Worm (Caenorhabditis elegans) whole organism, L4 larva: Measurements from ENCODE around the gene T28A11.4.

Source experiments
- D1046.2 ChIP-seq: fragments of 200-800 bp; sonication (Bioruptor generic); IDR thresholded peaks from 2 replicates; pipeline ENCODE4 v1.3.6; 2022; ENCODE audit warnings: missing genetic modification characterization, missing compliant biosample characterization
- F44E2.7 ChIP-seq: fragments of 200-800 bp; sonication (Bioruptor generic); IDR thresholded peaks from 2 replicates; pipeline ENCODE4 v2.1.2; 2022; ENCODE audit warnings: missing genetic modification characterization, missing compliant biosample characterization
- R02D3.7 ChIP-seq: fragments of 150-350 bp; sonication (generic microtip); optimal IDR thresholded peaks from 3 replicates; lab custom pipeline; 2014; ENCODE audit warnings: missing biosample characterization, missing genetic modification characterization
- T26A8.4 ChIP-seq: fragments of 200-800 bp; sonication (Bioruptor generic); IDR thresholded peaks from 2 replicates; pipeline ENCODE4 v1.3.6; 2022; ENCODE audit warnings: missing genetic modification characterization, missing compliant biosample characterization
- Y105C5A.15 ChIP-seq: fragments of 200-800 bp; sonication (Bioruptor generic); IDR thresholded peaks from 2 replicates; pipeline ENCODE4 v1.3.6; 2022; ENCODE audit warnings: missing genetic modification characterization, missing compliant biosample characterization
- Y5F2A.4 ChIP-seq: fragments of 200-800 bp; sonication (Bioruptor generic); optimal IDR thresholded peaks from 2 replicates; lab custom pipeline; 2018; ENCODE audit warnings: mild to moderate bottlenecking, missing genetic modification characterization, missing compliant biosample characterization
- Y75B8A.6 ChIP-seq: fragments of 200-800 bp; sonication (Bioruptor generic); IDR thresholded peaks from 2 replicates; pipeline ENCODE4 v1.3.6; 2022; ENCODE audit warnings: missing genetic modification reagents, missing genetic modification characterization, missing compliant biosample characterization
- ZK546.5 ChIP-seq, 2 experiments: sonication (generic microtip); optimal IDR thresholded peaks; 2 replicates each; lab custom pipeline; 2017; ENCODE audit warnings: missing biosample characterization in 2 of 2, missing genetic modification characterization in 2 of 2
- aha-1 ChIP-seq: fragments of 150-350 bp; peaks from one replicate; lab custom pipeline; 2014; ENCODE audit warnings: missing biosample characterization, missing genetic modification characterization
- aly-2 ChIP-seq: sonication (generic microtip); optimal IDR thresholded peaks from 2 replicates; lab custom pipeline; 2018; ENCODE audit warnings: missing biosample characterization, missing genetic modification characterization
- ceh-28 ChIP-seq: fragments of 150-350 bp; optimal IDR thresholded peaks from 2 replicates; lab custom pipeline; 2014; ENCODE audit warnings: missing biosample characterization, missing genetic modification reagents, missing genetic modification characterization
- ceh-82 ChIP-seq: sonication (generic microtip); optimal IDR thresholded peaks from 2 replicates; lab custom pipeline; 2017; ENCODE audit warnings: missing biosample characterization, missing genetic modification characterization
- ces-1 ChIP-seq: fragments of 150-350 bp; sonication (generic microtip); optimal IDR thresholded peaks from 4 replicates; lab custom pipeline; 2014; ENCODE audit warnings: missing biosample characterization, missing genetic modification reagents, missing genetic modification characterization
- daf-16 ChIP-seq, 3 experiments: sonication (generic microtip); optimal IDR thresholded peaks; 2 replicates each; lab custom pipeline; 2016 to 2017; ENCODE audit warnings: missing genetic modification characterization in 3 of 3, missing genetic modification reagents in 3 of 3, mild to moderate bottlenecking in 2 of 3, missing compliant biosample characterization in 2 of 3, missing biosample characterization in 1 of 3, moderate library complexity in 1 of 3
- daf-19 ChIP-seq: fragments of 200-800 bp; sonication (Bioruptor generic); conservative IDR thresholded peaks from 2 replicates; pipeline ENCODE4 v1.3.6; 2022; ENCODE audit warnings: missing genetic modification characterization, missing compliant biosample characterization
- daf-8 ChIP-seq: fragments of 200-800 bp; sonication (Bioruptor generic); IDR thresholded peaks from 2 replicates; pipeline ENCODE4 v1.3.6; 2022; ENCODE audit warnings: missing genetic modification characterization, missing compliant biosample characterization
- dmd-8 ChIP-seq: fragments of 200-800 bp; sonication (Bioruptor generic); IDR thresholded peaks from 2 replicates; pipeline ENCODE4 v1.3.6; 2022; ENCODE audit warnings: missing genetic modification characterization, missing compliant biosample characterization
- dpl-1 ChIP-seq: fragments of 150-350 bp; optimal IDR thresholded peaks from 2 replicates; lab custom pipeline; 2014; ENCODE audit warnings: missing biosample characterization, missing genetic modification reagents, missing genetic modification characterization
- dve-1 ChIP-seq: sonication (generic microtip); optimal IDR thresholded peaks from 2 replicates; lab custom pipeline; 2017; ENCODE audit warnings: antibody characterized with exemption, mild to moderate bottlenecking, missing genetic modification characterization, missing compliant biosample characterization; ENCODE audit not compliant: insufficient read depth
- egl-43 ChIP-seq: fragments of 200-800 bp; sonication (Bioruptor generic); IDR thresholded peaks from 2 replicates; pipeline ENCODE4 v1.3.6; 2022; ENCODE audit warnings: missing genetic modification reagents, missing genetic modification characterization, missing compliant biosample characterization
- fos-1 ChIP-seq: fragments of 150-350 bp; optimal IDR thresholded peaks from 2 replicates; lab custom pipeline; 2014; ENCODE audit warnings: missing biosample characterization, missing genetic modification characterization
- hlh-11 ChIP-seq: fragments of 200-800 bp; sonication (Bioruptor generic); optimal IDR thresholded peaks from 2 replicates; lab custom pipeline; 2018; ENCODE audit warnings: mild to moderate bottlenecking, missing genetic modification characterization, missing compliant biosample characterization
- hlh-30 ChIP-seq: sonication (generic microtip); optimal IDR thresholded peaks from 2 replicates; lab custom pipeline; 2017; ENCODE audit warnings: antibody characterized with exemption, mild to moderate bottlenecking, missing genetic modification characterization, missing compliant biosample characterization; ENCODE audit not compliant: insufficient read depth
- lin-1 ChIP-seq: fragments of 200-800 bp; sonication (Bioruptor generic); IDR thresholded peaks from 2 replicates; pipeline ENCODE4 v1.3.6; 2022; ENCODE audit warnings: missing genetic modification reagents, missing genetic modification characterization, missing compliant biosample characterization
- lir-3 ChIP-seq: sonication (generic microtip); optimal IDR thresholded peaks from 2 replicates; lab custom pipeline; 2016; ENCODE audit warnings: mild to moderate bottlenecking, missing genetic modification characterization, missing compliant biosample characterization
- madf-9 ChIP-seq: fragments of 200-800 bp; sonication (Bioruptor generic); conservative IDR thresholded peaks from 2 replicates; pipeline ENCODE4 v1.3.6; 2022; ENCODE audit warnings: missing genetic modification reagents, missing genetic modification characterization, missing compliant biosample characterization
- mdl-1 ChIP-seq, 2 experiments: fragments of 150-350 bp in 1 of 2; sonication (generic microtip) in 1 of 2; optimal IDR thresholded peaks; 2 replicates each; lab custom pipeline; 2014 to 2017; ENCODE audit warnings: missing biosample characterization in 2 of 2, missing genetic modification characterization in 2 of 2
- mdt-29 ChIP-seq: fragments of 200-800 bp; sonication (Bioruptor generic); IDR thresholded peaks from 2 replicates; pipeline ENCODE4 v1.3.6; 2022; ENCODE audit warnings: missing genetic modification reagents, missing genetic modification characterization, missing compliant biosample characterization
- nhr-11 ChIP-seq: fragments of 150-350 bp; optimal IDR thresholded peaks from 2 replicates; lab custom pipeline; 2014; ENCODE audit warnings: missing biosample characterization, missing genetic modification characterization
- nhr-237 ChIP-seq: sonication (generic microtip); optimal IDR thresholded peaks from 2 replicates; lab custom pipeline; 2017; ENCODE audit warnings: missing biosample characterization, missing genetic modification characterization
- nhr-25 ChIP-seq: sonication (generic microtip); optimal IDR thresholded peaks from 2 replicates; lab custom pipeline; 2017; ENCODE audit warnings: missing genetic modification characterization, mild to moderate bottlenecking, missing compliant biosample characterization, antibody characterized with exemption, moderate library complexity, borderline replicate concordance; ENCODE audit not compliant: insufficient read depth
- nhr-28 ChIP-seq: fragments of 150-350 bp; optimal IDR thresholded peaks from 2 replicates; lab custom pipeline; 2014; ENCODE audit warnings: missing biosample characterization, missing genetic modification characterization
- nhr-41 ChIP-seq: fragments of 200-800 bp; sonication (Bioruptor generic); IDR thresholded peaks from 2 replicates; pipeline ENCODE4 v1.3.6; 2022; ENCODE audit warnings: missing genetic modification reagents, missing genetic modification characterization, missing compliant biosample characterization
- nhr-76 ChIP-seq: fragments of 150-350 bp; optimal IDR thresholded peaks from 2 replicates; lab custom pipeline; 2014; ENCODE audit warnings: missing biosample characterization, missing genetic modification characterization
- pha-4 ChIP-seq, 2 experiments: fragments of 150-350 bp in 1 of 2; fragments of 200-800 bp in 1 of 2; sonication (Bioruptor generic) in 1 of 2; IDR thresholded peaks in 1 of 2; optimal IDR thresholded peaks in 1 of 2; 2 replicates each; pipeline versions ENCODE4 v1.3.6 to Lab custom; 2014 to 2022; ENCODE audit warnings: missing genetic modification characterization in 2 of 2, missing genetic modification reagents in 2 of 2, missing biosample characterization in 1 of 2, missing compliant biosample characterization in 1 of 2
- sdz-12 ChIP-seq: fragments of 200-800 bp; sonication (Bioruptor generic); optimal IDR thresholded peaks from 2 replicates; lab custom pipeline; 2018; ENCODE audit warnings: mild to moderate bottlenecking, missing genetic modification characterization, missing compliant biosample characterization
- set-16 ChIP-seq: fragments of 200-800 bp; sonication (Bioruptor generic); IDR thresholded peaks from 2 replicates; pipeline ENCODE4 v1.3.6; 2022; ENCODE audit warnings: missing genetic modification reagents, missing genetic modification characterization, missing compliant biosample characterization
- spr-3 ChIP-seq: fragments of 200-800 bp; sonication (Bioruptor generic); optimal IDR thresholded peaks from 2 replicates; lab custom pipeline; 2018; ENCODE audit warnings: mild to moderate bottlenecking, missing genetic modification characterization, missing compliant biosample characterization
- unc-39 ChIP-seq: sonication (generic microtip); optimal IDR thresholded peaks from 2 replicates; lab custom pipeline; 2017; ENCODE audit warnings: missing biosample characterization, missing genetic modification characterization
- unc-62 ChIP-seq, 3 experiments: fragments of 150-350 bp in 1 of 3; sonication (generic microtip); optimal IDR thresholded peaks in 2 of 3; peaks in 1 of 3; 1 replicate in 1 of 3; 2 replicates in 2 of 3; lab custom pipeline; 2014 to 2017; ENCODE audit warnings: missing biosample characterization in 3 of 3, missing genetic modification characterization in 3 of 3, missing genetic modification reagents in 3 of 3, missing genotype in 1 of 3
- vab-7 ChIP-seq: fragments of 200-800 bp; sonication (Bioruptor generic); IDR thresholded peaks from 2 replicates; pipeline ENCODE4 v1.3.6; 2022; ENCODE audit warnings: missing genetic modification reagents, missing genetic modification characterization, missing compliant biosample characterization
- zip-11 ChIP-seq: fragments of 200-800 bp; sonication (Bioruptor generic); IDR thresholded peaks from 2 replicates; pipeline ENCODE4 v1.3.6; 2022; ENCODE audit warnings: missing genetic modification characterization, missing compliant biosample characterization

T28A11.4 gene

DNA sequence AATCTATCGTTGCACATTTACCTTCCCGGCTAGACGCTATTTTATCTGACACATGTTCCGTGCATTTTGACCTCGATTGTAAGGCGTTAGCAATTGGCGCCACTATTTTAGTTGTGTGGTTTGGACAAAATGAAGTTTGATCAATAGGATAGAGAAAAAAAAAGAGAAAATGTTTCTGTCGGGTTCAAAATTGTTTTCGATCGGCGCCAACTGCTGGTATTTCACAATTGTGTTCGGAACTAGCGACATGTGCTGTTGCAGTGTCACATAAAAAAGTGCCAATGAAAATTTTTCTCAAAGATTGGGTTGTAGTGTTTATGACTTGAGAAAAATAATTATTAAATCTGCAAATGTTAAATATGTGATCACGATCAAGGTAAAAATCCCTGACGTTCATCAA lies 5.3 kb downstream of the T28A11.4 start (continued):
- TF ChIP-seq nhr-76 (tag; lab: Kevin White, UChicago), result no peak
- no peak for TF ChIP-seq Y75B8A.6 (GFP tag; lab: Robert Waterston, UW)
- no peak for TF ChIP-seq Y5F2A.4
- TF ChIP-seq daf-16 (GFP tag; optimal IDR thresholded peaks at IDR 0.05; lab: Kevin White, UChicago), result peak in 1 of 2 experiments; percentile 86
- TF ChIP-seq daf-16 (tag; optimal IDR thresholded peaks at IDR 0.05; lab: Kevin White, UChicago), result no peak
- TF ChIP-seq dpl-1 (GFP tag; lab: Kevin White, UChicago), result no peak
- TF ChIP-seq egl-43 (GFP tag; lab: Robert Waterston, UW), result no peak
- no peak for TF ChIP-seq R02D3.7 (tag; lab: Kevin White, UChicago)
- no peak for TF ChIP-seq D1046.2 (GFP tag; lab: Robert Waterston, UW)
- no peak for TF ChIP-seq fos-1
- no peak for TF ChIP-seq ces-1 (GFP tag; lab: Kevin White, UChicago)
- TF ChIP-seq hlh-30 (tag; lab: Kevin White, UChicago), result no peak
- no peak for TF ChIP-seq T26A8.4 (GFP tag; lab: Robert Waterston, UW)
- no peak for TF ChIP-seq nhr-25 (tag; lab: Kevin White, UChicago)
- TF ChIP-seq mdl-1 (tag; optimal IDR thresholded peaks at IDR 0.05; lab: Kevin White, UChicago), result no peak
- TF ChIP-seq daf-8, result no peak
- TF ChIP-seq daf-19, result no peak
- TF ChIP-seq aha-1 (tag; lab: Kevin White, UChicago), result peak; percentile 35
- TF ChIP-seq ZK546.5 (tag; optimal IDR thresholded peaks at IDR 0.05; lab: Kevin White, UChicago), result no peak
- no peak for TF ChIP-seq lir-3 (tag; lab: Kevin White, UChicago)
- TF ChIP-seq nhr-11, result no peak
- no peak for TF ChIP-seq pha-4 (GFP tag; IDR thresholded peaks at IDR 0.05; lab: Robert Waterston, UW)
- no peak for TF ChIP-seq pha-4 (tag; optimal IDR thresholded peaks at IDR 0.05; lab: Kevin White, UChicago)
- no peak for TF ChIP-seq ceh-28 (tag; lab: Kevin White, UChicago)
- TF ChIP-seq nhr-28, result peak; percentile 10
- no peak for TF ChIP-seq unc-39
- no peak for TF ChIP-seq F44E2.7

DNA sequence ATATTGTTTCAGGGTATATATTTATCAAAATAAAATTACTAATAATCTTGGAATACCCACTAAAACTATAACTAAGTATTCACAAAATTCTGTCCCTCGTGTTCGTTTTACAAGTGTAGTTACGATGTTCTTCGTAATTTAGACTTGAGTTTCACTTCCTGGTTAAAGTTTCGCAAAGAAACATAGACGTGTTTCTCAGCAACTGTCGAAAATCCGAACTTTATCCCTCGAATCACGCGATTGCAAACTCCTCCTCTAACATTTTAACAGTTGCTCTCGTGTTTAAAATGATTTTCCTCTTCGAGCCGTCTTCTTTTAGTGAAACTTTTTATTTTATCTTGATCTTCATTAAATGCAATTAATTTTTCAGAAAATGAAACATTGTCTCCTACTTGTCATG lies 6.2 kb downstream of the T28A11.4 start, which contains the start of gene T28A11.2:
TSS of gene T28A11.2 (plus strand) at position 371 of the 400 bp plus-strand sequence.
- peak; percentile 26 for TF ChIP-seq hlh-11 (tag; lab: Kevin White, UChicago)
- TF ChIP-seq nhr-41 (GFP tag; lab: Robert Waterston, UW), result no peak

DNA sequence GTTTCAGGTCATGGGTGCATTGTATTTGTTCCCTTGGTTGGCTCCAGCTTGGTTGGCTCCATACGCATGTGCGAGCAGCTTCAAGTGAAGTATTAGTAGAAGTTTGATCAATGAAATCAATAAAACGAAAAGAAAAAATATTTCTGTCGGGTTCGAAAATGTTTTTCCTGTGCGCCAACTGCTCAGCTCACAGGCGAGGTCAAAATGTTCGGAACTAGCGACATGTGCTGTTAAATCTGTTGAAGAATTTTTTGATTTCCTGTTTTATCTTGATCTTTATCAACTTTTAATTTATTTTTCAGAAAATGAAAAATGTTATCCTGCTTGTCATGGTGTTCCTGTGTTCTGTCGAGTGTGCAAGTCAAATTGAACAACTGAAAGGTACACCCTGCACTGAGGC lies 7.7 kb downstream of the T28A11.4 start, which contains the start of gene T28A11.25:
TSS of gene T28A11.25 (plus strand) at position 301 of the 400 bp plus-strand sequence.
- TF ChIP-seq mdt-29 (GFP tag; lab: Robert Waterston, UW), result no peak
- TF ChIP-seq daf-16 (GFP tag; optimal IDR thresholded peaks at IDR 0.05; lab: Kevin White, UChicago), result peak in 1 of 2 experiments; percentile 33
- TF ChIP-seq daf-16 (tag; optimal IDR thresholded peaks at IDR 0.05; lab: Kevin White, UChicago), result no peak
- no peak for TF ChIP-seq set-16 (GFP tag; lab: Robert Waterston, UW)
- no peak for TF ChIP-seq lin-1 (GFP tag; lab: Robert Waterston, UW)

DNA sequence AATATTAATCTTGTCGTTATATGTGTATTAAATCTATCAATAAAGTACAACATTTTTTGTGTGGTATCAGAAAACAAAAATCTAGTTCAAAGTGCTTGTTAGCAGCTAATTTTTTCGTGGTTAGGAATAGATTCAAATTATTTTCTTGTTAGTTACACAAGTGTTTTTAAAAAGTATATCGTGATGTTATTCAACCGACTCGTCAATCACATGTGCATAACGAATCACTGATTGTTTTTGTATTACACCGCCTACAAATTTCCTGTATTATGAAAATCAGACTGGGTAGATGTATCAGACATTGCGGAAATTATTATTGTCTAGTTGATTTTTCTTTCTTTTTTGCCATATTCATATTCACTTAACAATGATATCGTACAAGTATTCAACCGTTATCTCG lies 9.1 kb downstream of the T28A11.4 start, which contains the start of gene str-64:
TSS of gene str-64 (plus strand) at position 301 of the 400 bp plus-strand sequence.
- no peak for TF ChIP-seq dmd-8 (GFP tag; lab: Robert Waterston, UW)
- TF ChIP-seq ceh-82 (tag; lab: Kevin White, UChicago), result no peak
- no peak for TF ChIP-seq aly-2
- no peak for TF ChIP-seq zip-11 (GFP tag; lab: Robert Waterston, UW)
- no peak for TF ChIP-seq vab-7 (GFP tag; lab: Robert Waterston, UW)
- TF ChIP-seq unc-62 (GFP tag; optimal IDR thresholded peaks at IDR 0.05 in 1 of 2; lab: Kevin White, UChicago), result peak in 1 of 2 experiments; percentile 73
- TF ChIP-seq unc-62 (tag; optimal IDR thresholded peaks at IDR 0.05; lab: Kevin White, UChicago), result no peak
- no peak for TF ChIP-seq Y105C5A.15 (GFP tag; lab: Robert Waterston, UW)
- no peak for TF ChIP-seq nhr-237 (tag; lab: Kevin White, UChicago)
- TF ChIP-seq sdz-12 (GFP tag; lab: Kevin White, UChicago), result no peak
- no peak for TF ChIP-seq dve-1 (tag; lab: Kevin White, UChicago)
- TF ChIP-seq spr-3 (GFP tag; lab: Kevin White, UChicago), result no peak
- TF ChIP-seq aha-1 (tag; lab: Kevin White, UChicago), result peak; percentile 18
- TF ChIP-seq madf-9 (GFP tag; lab: Robert Waterston, UW), result no peak
